Fruit fly (Drosophila melanogaster) whole organism, embryonic: ENCODE results near the gene CG4957.
A peak's percentile ranks its signal among the peaks of the same experiment; 100 is the strongest.

ENCODE experiments used
- Atf6 ChIP-seq: fragments of 200-800 bp; sonication (Bioruptor generic); IDR thresholded peaks from 2 replicates; pipeline ENCODE4 v1.3.6; 2022; ENCODE audit warnings: missing biosample characterization, missing genetic modification characterization
- BEAF-32 ChIP-seq: fragments of 200-800 bp; sonication (Bioruptor generic); optimal IDR thresholded peaks from 3 replicates; lab custom pipeline; 2017; ENCODE audit warnings: missing biosample characterization, missing genetic modification characterization, mild to moderate bottlenecking, moderate library complexity, missing genetic modification reagents
- Bgb ChIP-seq: fragments of 200-800 bp; sonication (Bioruptor generic); IDR thresholded peaks from 2 replicates; pipeline ENCODE4 v1.3.6; 2022; ENCODE audit warnings: missing biosample characterization, missing genetic modification characterization; ENCODE audit not compliant: partially characterized antibody
- CG10959 ChIP-seq: fragments of 200-800 bp; sonication (Bioruptor generic); IDR thresholded peaks from 2 replicates; pipeline ENCODE4 v1.3.6; 2022; ENCODE audit warnings: missing biosample characterization, missing genetic modification characterization
- CG11696 ChIP-seq: fragments of 200-800 bp; sonication (Bioruptor generic); IDR thresholded peaks from 2 replicates; pipeline ENCODE4 v1.3.6; 2022; ENCODE audit warnings: missing biosample characterization, missing genetic modification characterization
- CG13287 ChIP-seq: fragments of 200-800 bp; sonication (Bioruptor generic); IDR thresholded peaks from 2 replicates; pipeline ENCODE4 v1.3.6; 2022; ENCODE audit warnings: missing biosample characterization, missing genetic modification characterization; ENCODE audit not compliant: partially characterized antibody
- CG13424 ChIP-seq: fragments of 200-800 bp; sonication (Bioruptor generic); optimal IDR thresholded peaks from 2 replicates; lab custom pipeline; 2019; ENCODE audit warnings: missing biosample characterization, mild to moderate bottlenecking, missing genetic modification characterization, moderate library complexity
- CG14860 ChIP-seq: fragments of 200-800 bp; sonication (Bioruptor generic); IDR thresholded peaks from 3 replicates; pipeline ENCODE4 v1.3.6; 2022; ENCODE audit warnings: missing biosample characterization, missing genetic modification characterization; ENCODE audit not compliant: partially characterized antibody
- CG17802 ChIP-seq: fragments of 200-800 bp; sonication (Bioruptor generic); optimal IDR thresholded peaks from 2 replicates; lab custom pipeline; 2018; ENCODE audit warnings: missing biosample characterization, mild to moderate bottlenecking, missing genetic modification characterization, moderate library complexity
- CG2116 ChIP-seq: fragments of 200-800 bp; sonication (Bioruptor generic); optimal IDR thresholded peaks from 3 replicates; lab custom pipeline; 2018; ENCODE audit warnings: missing biosample characterization, mild to moderate bottlenecking, missing genetic modification characterization
- CG2129 ChIP-seq: fragments of 200-800 bp; sonication (Bioruptor generic); IDR thresholded peaks from 2 replicates; pipeline ENCODE4 v1.3.6; 2022; ENCODE audit warnings: missing biosample characterization, missing genetic modification characterization; ENCODE audit not compliant: partially characterized antibody
- CG2712 ChIP-seq: fragments of 200-800 bp; optimal IDR thresholded peaks from 3 replicates; lab custom pipeline; 2019; ENCODE audit warnings: missing biosample characterization, mild to moderate bottlenecking, missing genetic modification characterization, moderate library complexity
- CG30020 ChIP-seq: fragments of 200-800 bp; optimal IDR thresholded peaks from 2 replicates; lab custom pipeline; 2019; ENCODE audit warnings: missing biosample characterization, mild to moderate bottlenecking, missing genetic modification characterization, moderate library complexity
- CG30403 ChIP-seq: fragments of 200-800 bp; sonication (Bioruptor generic); optimal IDR thresholded peaks from 3 replicates; lab custom pipeline; 2016; ENCODE audit warnings: missing biosample characterization, missing genetic modification characterization
- CG3838 ChIP-seq: fragments of 200-800 bp; sonication (Bioruptor generic); optimal IDR thresholded peaks from 3 replicates; lab custom pipeline; 2016; ENCODE audit warnings: missing biosample characterization, missing genetic modification characterization
- CG6654 ChIP-seq: fragments of 200-800 bp; sonication (Bioruptor generic); optimal IDR thresholded peaks from 2 replicates; lab custom pipeline; 2017; ENCODE audit warnings: missing biosample characterization, mild to moderate bottlenecking, missing genetic modification characterization
- CG7357 ChIP-seq: fragments of 200-800 bp; sonication (Bioruptor generic); IDR thresholded peaks from 3 replicates; pipeline ENCODE4 v1.3.6; 2022; ENCODE audit warnings: missing biosample characterization, missing genetic modification characterization
- CG7963 ChIP-seq: fragments of 200-800 bp; sonication (Bioruptor generic); IDR thresholded peaks from 3 replicates; pipeline ENCODE4 v1.3.6; 2022; ENCODE audit warnings: missing biosample characterization, missing genetic modification characterization; ENCODE audit not compliant: partially characterized antibody
- CG8281 ChIP-seq: fragments of 200-800 bp; sonication (Bioruptor generic); optimal IDR thresholded peaks from 2 replicates; lab custom pipeline; 2018; ENCODE audit warnings: missing biosample characterization, mild to moderate bottlenecking, missing genetic modification characterization, moderate library complexity
- CG8924 ChIP-seq: fragments of 200-800 bp; optimal IDR thresholded peaks from 3 replicates; lab custom pipeline; 2019; ENCODE audit warnings: missing biosample characterization, mild to moderate bottlenecking, missing genetic modification characterization, moderate library complexity
- CG9215 ChIP-seq: fragments of 200-800 bp; sonication (Bioruptor generic); IDR thresholded peaks from 2 replicates; pipeline ENCODE4 v1.3.6; 2022; ENCODE audit warnings: missing biosample characterization, missing genetic modification characterization
- Dll ChIP-seq: fragments of 200-800 bp; sonication (Bioruptor generic); IDR thresholded peaks from 4 replicates; pipeline ENCODE4 v1.3.6; 2022; ENCODE audit warnings: missing biosample characterization, missing genetic modification characterization; ENCODE audit not compliant: partially characterized antibody
- Doc3 ChIP-seq: fragments of 200-800 bp; sonication (Bioruptor generic); IDR thresholded peaks from 3 replicates; pipeline ENCODE4 v1.3.6; 2022; ENCODE audit warnings: missing biosample characterization, missing genetic modification characterization; ENCODE audit not compliant: partially characterized antibody
- Dp ChIP-seq: fragments of 200-800 bp; sonication (Bioruptor generic); optimal IDR thresholded peaks from 2 replicates; lab custom pipeline; 2018; ENCODE audit warnings: missing biosample characterization, mild to moderate bottlenecking, missing genetic modification characterization, moderate library complexity
- Lpt ChIP-seq: fragments of >200 bp; optimal IDR thresholded peaks from 2 replicates; lab custom pipeline; 2018; ENCODE audit warnings: missing biosample characterization, missing genetic modification characterization
- MBD-R2 ChIP-seq: fragments of 200-800 bp; sonication (Bioruptor generic); IDR thresholded peaks from 2 replicates; pipeline ENCODE4 v1.3.6; 2022; ENCODE audit warnings: missing biosample characterization, missing genetic modification characterization
- MESR4 ChIP-seq: fragments of 200-800 bp; sonication (Bioruptor generic); optimal IDR thresholded peaks from 2 replicates; lab custom pipeline; 2018; ENCODE audit warnings: missing biosample characterization, mild to moderate bottlenecking, missing genetic modification characterization, moderate library complexity
- Med ChIP-seq: fragments of 200-800 bp; sonication (Bioruptor generic); peaks from one replicate; lab custom pipeline; 2016; ENCODE audit warnings: missing biosample characterization, missing genetic modification characterization, mild to moderate bottlenecking, inconsistent platforms, moderate library complexity
- NC2β ChIP-seq: fragments of 200-800 bp; sonication (Bioruptor generic); optimal IDR thresholded peaks from 2 replicates; lab custom pipeline; 2016; ENCODE audit warnings: missing biosample characterization, missing genetic modification characterization
- NfI ChIP-seq: fragments of 200-800 bp; sonication (Bioruptor generic); optimal IDR thresholded peaks from 3 replicates; lab custom pipeline; 2018; ENCODE audit warnings: missing biosample characterization, mild to moderate bottlenecking, missing genetic modification characterization, moderate library complexity
- Ptx1 ChIP-seq: fragments of 200-800 bp; sonication (Bioruptor generic); IDR thresholded peaks from 2 replicates; pipeline ENCODE4 v1.3.6; 2022; ENCODE audit warnings: missing biosample characterization, missing genetic modification characterization
- Sry-δ ChIP-seq: fragments of 200-800 bp; sonication (Bioruptor generic); optimal IDR thresholded peaks from 2 replicates; lab custom pipeline; 2016; ENCODE audit warnings: missing biosample characterization, missing genetic modification characterization
- Xbp1 ChIP-seq: fragments of 200-800 bp; sonication (Bioruptor generic); optimal IDR thresholded peaks from 3 replicates; lab custom pipeline; 2016; ENCODE audit warnings: missing biosample characterization, mild to moderate bottlenecking, missing genetic modification characterization
- ara ChIP-seq: fragments of 200-800 bp; sonication (Bioruptor generic); IDR thresholded peaks from 2 replicates; pipeline ENCODE4 v1.3.6; 2022; ENCODE audit warnings: missing biosample characterization, missing genetic modification characterization
- ase ChIP-seq: fragments of 200-800 bp; sonication (Bioruptor generic); IDR thresholded peaks from 3 replicates; pipeline ENCODE4 v1.3.6; 2022; ENCODE audit warnings: missing biosample characterization, missing genetic modification characterization
- bbx ChIP-seq: fragments of 200-800 bp; sonication (Bioruptor generic); IDR thresholded peaks from 2 replicates; pipeline ENCODE4 v1.3.6; 2022; ENCODE audit warnings: missing biosample characterization, missing genetic modification characterization; ENCODE audit not compliant: partially characterized antibody
- corto ChIP-seq: fragments of 200-800 bp; sonication (Bioruptor generic); optimal IDR thresholded peaks from 2 replicates; lab custom pipeline; 2016; ENCODE audit warnings: missing biosample characterization, mild to moderate bottlenecking, missing genetic modification characterization, moderate library complexity
- croc ChIP-seq: fragments of 200-800 bp; sonication (Bioruptor generic); conservative IDR thresholded peaks from 3 replicates; pipeline ENCODE4 v1.3.6; 2022; ENCODE audit warnings: missing biosample characterization, missing genetic modification characterization
- gro ChIP-seq: fragments of 200-800 bp; sonication (Bioruptor generic); optimal IDR thresholded peaks from 2 replicates; lab custom pipeline; 2016; ENCODE audit warnings: missing biosample characterization, missing genetic modification characterization
- hb ChIP-seq: fragments of 200-800 bp; sonication (Bioruptor generic); IDR thresholded peaks from 3 replicates; pipeline ENCODE4 v1.3.6; 2022; ENCODE audit warnings: missing biosample characterization, missing genetic modification characterization; ENCODE audit not compliant: partially characterized antibody
- hbn ChIP-seq: fragments of 200-800 bp; sonication (Bioruptor generic); IDR thresholded peaks from 2 replicates; pipeline ENCODE4 v1.3.6; 2022; ENCODE audit warnings: missing biosample characterization, missing genetic modification characterization; ENCODE audit not compliant: partially characterized antibody
- insv ChIP-seq, 2 experiments: fragments of 200-800 bp; sonication (Bioruptor generic); optimal IDR thresholded peaks; 3 replicates each; lab custom pipeline; 2016 to 2018; ENCODE audit warnings: missing biosample characterization in 2 of 2, missing genetic modification characterization in 2 of 2
- mam ChIP-seq: fragments of 200-800 bp; sonication (Bioruptor generic); optimal IDR thresholded peaks from 3 replicates; lab custom pipeline; 2016; ENCODE audit warnings: missing biosample characterization, missing genetic modification characterization
- nerfin-2 ChIP-seq: fragments of 200-800 bp; sonication (Bioruptor generic); IDR thresholded peaks from 2 replicates; pipeline ENCODE4 v1.3.6; 2022; ENCODE audit warnings: missing biosample characterization, missing genetic modification characterization; ENCODE audit not compliant: partially characterized antibody
- peb ChIP-seq: fragments of 200-800 bp; sonication (Bioruptor generic); IDR thresholded peaks from 2 replicates; pipeline ENCODE4 v1.3.6; 2022; ENCODE audit warnings: missing biosample characterization, missing genetic modification characterization
- phol ChIP-seq: fragments of 200-800 bp; sonication (Bioruptor generic); optimal IDR thresholded peaks from 3 replicates; lab custom pipeline; 2018; ENCODE audit warnings: missing biosample characterization, mild to moderate bottlenecking, missing genetic modification characterization, moderate library complexity
- row ChIP-seq: fragments of 200-800 bp; sonication (Bioruptor generic); IDR thresholded peaks from 3 replicates; pipeline ENCODE4 v1.3.6; 2022; ENCODE audit warnings: missing biosample characterization, missing genetic modification characterization
- ssp ChIP-seq: fragments of 200-800 bp; sonication (Bioruptor generic); IDR thresholded peaks from 2 replicates; pipeline ENCODE4 v1.3.6; 2022; ENCODE audit warnings: missing biosample characterization, missing genetic modification characterization
- unc-4 ChIP-seq: fragments of 200-800 bp; sonication (Bioruptor generic); IDR thresholded peaks from 2 replicates; pipeline ENCODE4 v1.3.6; 2022; ENCODE audit warnings: missing biosample characterization, missing genetic modification characterization; ENCODE audit not compliant: partially characterized antibody
- vnd ChIP-seq: fragments of 200-800 bp; sonication (Bioruptor generic); IDR thresholded peaks from 3 replicates; pipeline ENCODE4 v1.3.6; 2022; ENCODE audit warnings: missing biosample characterization, missing genetic modification characterization; ENCODE audit not compliant: partially characterized antibody
- wdn ChIP-seq: fragments of 200-800 bp; sonication (Bioruptor generic); IDR thresholded peaks from 2 replicates; pipeline ENCODE4 v1.3.6; 2022; ENCODE audit warnings: missing biosample characterization, missing genetic modification characterization
- wek ChIP-seq: fragments of 200-800 bp; sonication (Bioruptor generic); optimal IDR thresholded peaks from 3 replicates; lab custom pipeline; 2018; ENCODE audit warnings: missing biosample characterization, mild to moderate bottlenecking, missing genetic modification characterization, moderate library complexity

CG4957 gene

dm6 chr2L:10277362-10277761 is 8.7 kb downstream of the CG4957 start (continued):
- TF ChIP-seq CG13424 (tag; lab: Kevin White, UChicago) (peak; percentile 7), Med (GFP tag; lab: Kevin White, UChicago) (peak; percentile 46), croc (GFP tag; lab: Robert Waterston, UW) (no peak), row (GFP tag; lab: Robert Waterston, UW) (peak; percentile 84), CG2116 (GFP tag; lab: Kevin White, UChicago) (peak; percentile 42), bbx (peak; percentile 96), Lpt (GFP tag; lab: Kevin White, UChicago) (no peak), CG8281 (no peak), CG7357 (GFP tag; lab: Robert Waterston, UW) (peak; percentile 93), wek (no peak), Doc3 (peak; percentile 68), corto (GFP tag; lab: Kevin White, UChicago) (no peak), Atf6 (GFP tag; lab: Robert Waterston, UW) (no peak), unc-4 (peak; percentile 75), CG6654 (no peak), mam (GFP tag; lab: Kevin White, UChicago) (no peak), CG7963 (GFP tag; lab: Robert Waterston, UW) (peak; percentile 84), CG2129 (peak; percentile 64; the same call in 1 of the 2 replicates), peb (GFP tag; lab: Robert Waterston, UW) (no peak), CG13287 (GFP tag; lab: Robert Waterston, UW) (peak; percentile 85), CG30020 (tag; lab: Kevin White, UChicago) (peak; percentile 96), Sry-δ (peak; percentile 87), wdn (GFP tag; lab: Robert Waterston, UW) (no peak), MBD-R2 (GFP tag; lab: Robert Waterston, UW) (peak; percentile 37; the same call in 1 of the 2 replicates), hbn (GFP tag; lab: Robert Waterston, UW) (peak; percentile 61; the same call in 1 of the 2 replicates), hb (GFP tag; lab: Robert Waterston, UW) (peak; percentile 82), NC2β (GFP tag; lab: Kevin White, UChicago) (no peak), Ptx1 (no peak), CG2712 (tag; lab: Kevin White, UChicago) (peak; percentile 32), CG17802 (tag; lab: Kevin White, UChicago) (peak; percentile 59), Bgb (GFP tag; lab: Robert Waterston, UW) (peak; percentile 96), CG8924 (peak; percentile 63), Dp (GFP tag; lab: Kevin White, UChicago) (peak; percentile 27), BEAF-32 (GFP tag; lab: Kevin White, UChicago) (peak; percentile 89), CG14860 (peak; percentile 85), nerfin-2 (peak; percentile 78), ase (no peak), Dll (GFP tag; lab: Robert Waterston, UW) (peak; percentile 81), vnd (GFP tag; lab: Robert Waterston, UW) (peak; percentile 88)

- TF ChIP-seq CG3838 (no peak), CG2116 (GFP tag; lab: Kevin White, UChicago) (peak; percentile 49), insv (GFP tag; optimal IDR thresholded peaks at IDR 0.05; lab: Kevin White, UChicago) (no peak), NfI (no peak), CG9215 (GFP tag; lab: Robert Waterston, UW) (no peak), CG11696 (no peak), ara (GFP tag; lab: Robert Waterston, UW) (no peak), CG10959 (GFP tag; lab: Robert Waterston, UW) (no peak), CG30403 (GFP tag; lab: Kevin White, UChicago) (peak; percentile 1), Xbp1 (GFP tag; lab: Kevin White, UChicago) (peak; percentile 41), phol (tag; lab: Kevin White, UChicago) (peak; percentile 29), MESR4 (GFP tag; lab: Kevin White, UChicago) (peak; percentile 31), gro (GFP tag; lab: Kevin White, UChicago) (peak; percentile 61), ssp (GFP tag; lab: Robert Waterston, UW) (peak; percentile 94), vnd (GFP tag; lab: Robert Waterston, UW) (peak; percentile 76)
Observed at dm6 chr2L:10278658-10279057, 10.0 kb downstream of the CG4957 start, which contains the start of gene Utx. Utx (minus strand) TSS chr2L:10278811.
